Worm (Caenorhabditis elegans) whole organism, midembryonic: ENCODE data around the gene str-250.

Source experiments
- T22C8.4 ChIP-seq: fragments of 200-800 bp; sonication (Bioruptor generic); IDR thresholded peaks from 2 replicates; pipeline ENCODE4 v1.3.6; 2022; ENCODE audit warnings: missing genetic modification characterization, missing compliant biosample characterization
- cog-1 ChIP-seq: sonication (generic microtip); optimal IDR thresholded peaks from 2 replicates; lab custom pipeline; 2016; ENCODE audit warnings: missing genetic modification characterization, missing compliant biosample characterization
- flt-1 ChIP-seq: fragments of 200-800 bp; sonication (Bioruptor generic); IDR thresholded peaks from 2 replicates; pipeline ENCODE4 v1.3.6; 2022; ENCODE audit warnings: missing genetic modification characterization, missing compliant biosample characterization
- klf-2 ChIP-seq: fragments of 200-800 bp; sonication (Bioruptor generic); conservative IDR thresholded peaks from 2 replicates; pipeline ENCODE4 v1.3.6; 2022; ENCODE audit warnings: missing genetic modification reagents, missing genetic modification characterization, missing compliant biosample characterization
- med-1 ChIP-seq: sonication (generic microtip); optimal IDR thresholded peaks from 2 replicates; lab custom pipeline; 2017; ENCODE audit warnings: missing genetic modification characterization, mild to moderate bottlenecking, missing compliant biosample characterization, antibody characterized with exemption, missing genetic modification reagents; ENCODE audit not compliant: insufficient read depth
- ref-1 ChIP-seq: fragments of 200-800 bp; sonication (Bioruptor generic); conservative IDR thresholded peaks from 2 replicates; pipeline ENCODE4 v1.3.6; 2022; ENCODE audit warnings: missing genetic modification reagents, missing genetic modification characterization, missing compliant biosample characterization
- tab-1 ChIP-seq: fragments of 200-800 bp; sonication (Bioruptor generic); IDR thresholded peaks from 2 replicates; pipeline ENCODE4 v1.3.6; 2022; ENCODE audit warnings: missing genetic modification characterization, missing compliant biosample characterization
- ztf-23 ChIP-seq: fragments of 200-800 bp; sonication (Bioruptor generic); IDR thresholded peaks from 2 replicates; pipeline ENCODE4 v1.3.6; 2022; ENCODE audit warnings: missing genetic modification reagents, missing genetic modification characterization, missing compliant biosample characterization
- ztf-29 ChIP-seq: fragments of 200-800 bp; sonication (Bioruptor generic); IDR thresholded peaks from 2 replicates; pipeline ENCODE4 v1.3.6; 2022; ENCODE audit warnings: missing genetic modification reagents, missing genetic modification characterization, missing compliant biosample characterization

- TF ChIP-seq tab-1 (GFP tag; lab: Robert Waterston, UW): no peak
- TF ChIP-seq ztf-23 (GFP tag; lab: Robert Waterston, UW): no peak
- no peak for TF ChIP-seq cog-1 (tag; lab: Kevin White, UChicago)
- TF ChIP-seq ztf-29: no peak
- TF ChIP-seq flt-1 (GFP tag; lab: Robert Waterston, UW): no peak
- no peak for TF ChIP-seq T22C8.4 (GFP tag; lab: Robert Waterston, UW)
- TF ChIP-seq med-1 (GFP tag; lab: Kevin White, UChicago): no peak
- TF ChIP-seq ref-1: no peak
- no peak for TF ChIP-seq klf-2 (GFP tag; lab: Robert Waterston, UW)
Measured at ce11 chrV:13923851-13924250, 5.4 kb downstream of the str-250 start, which contains the start of gene srxa-11.
